Worm (Caenorhabditis elegans): Measurements from ENCODE around the gene clec-160.

DNA sequence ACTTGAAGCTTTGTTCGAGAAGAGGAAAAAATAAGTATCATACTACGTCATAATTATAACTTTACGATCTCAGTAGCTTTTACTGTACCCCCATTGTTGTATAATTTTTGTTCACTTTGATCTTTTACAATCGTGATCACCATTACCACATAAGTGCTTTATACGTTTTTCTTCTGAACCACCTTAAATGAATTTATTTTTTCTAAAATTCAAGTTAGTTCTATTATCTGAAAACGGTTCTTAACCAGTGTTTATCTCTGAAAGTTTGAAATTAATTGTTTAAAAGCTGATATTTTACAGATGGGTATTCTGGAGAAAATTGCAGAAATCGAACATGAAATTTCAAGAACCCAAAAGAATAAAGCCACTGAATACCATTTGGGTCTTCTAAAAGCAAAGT is 30.2 kb downstream of the clec-160 start, which contains the start of gene C02F5.3:
- no peak for TF ChIP-seq ztf-26 (tag; optimal IDR thresholded peaks at IDR 0.05)
- TF ChIP-seq mcd-1 (GFP tag; IDR thresholded peaks at IDR 0.05), result no peak
- no peak for TF ChIP-seq C06A6.2 (GFP tag; conservative IDR thresholded peaks at IDR 0.05)
- TF ChIP-seq F39B2.1 (GFP tag; IDR thresholded peaks at IDR 0.05), result no peak
- TF ChIP-seq ama-1 (optimal IDR thresholded peaks at IDR 0.05), result no peak
- no peak for TF ChIP-seq ama-1 (GFP tag; optimal IDR thresholded peaks at IDR 0.05)
